Fruit fly (Drosophila melanogaster) whole organism: ENCODE data around the gene CG11912.

ENCODE experiments used
- psq ChIP-seq: fragments of >200 bp; optimal IDR thresholded peaks from 2 replicates; lab custom pipeline; 2017
- usp ChIP-seq: fragments of >200 bp; optimal IDR thresholded peaks from 2 replicates; lab custom pipeline; 2017; ENCODE audit warnings: missing biosample characterization, missing genetic modification characterization, mixed read lengths

DNA sequence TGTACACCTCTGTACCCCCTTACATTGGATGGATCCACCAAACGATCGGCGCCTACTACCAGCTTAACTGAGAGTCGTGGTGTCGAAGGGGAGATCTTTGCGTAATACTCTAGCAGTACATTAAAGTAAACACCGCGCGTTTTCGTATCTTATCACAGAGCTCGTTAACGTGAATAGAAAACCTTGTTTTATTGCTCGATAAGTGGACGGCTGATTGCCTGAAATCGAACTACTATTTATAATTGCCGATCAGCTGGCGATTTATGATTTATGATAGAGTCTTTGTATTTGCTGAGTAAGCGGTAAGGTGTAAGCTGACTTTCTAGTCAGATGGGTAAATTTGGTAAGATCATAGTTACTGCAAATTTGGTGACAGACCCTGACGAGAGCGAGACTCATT is 3.9 kb upstream of the CG11912 start:
- TF ChIP-seq usp (GFP tag; lab: Kevin White, UChicago) (no peak), psq (lab: Kevin White, UChicago) (no peak)
